Fruit fly (Drosophila melanogaster) whole organism, prepupa: Measurements from ENCODE around the gene Pvf2.

ENCODE experiments used
- Blimp-1 ChIP-seq: fragments of 200-800 bp; sonication (Bioruptor generic); optimal IDR thresholded peaks from 3 replicates; lab custom pipeline; 2017; ENCODE audit warnings: missing biosample characterization, missing genetic modification characterization, mild to moderate bottlenecking, moderate library complexity, missing genetic modification reagents
- CG11294 ChIP-seq: fragments of 200-800 bp; sonication (Bioruptor generic); IDR thresholded peaks from 2 replicates; pipeline ENCODE4 v1.3.6; 2022; ENCODE audit warnings: missing biosample characterization, missing genetic modification characterization
- CG16779 ChIP-seq: fragments of 200-800 bp; sonication (Bioruptor generic); optimal IDR thresholded peaks from 3 replicates; lab custom pipeline; 2017; ENCODE audit warnings: missing biosample characterization, mild to moderate bottlenecking, missing genetic modification characterization
- CG6163 ChIP-seq: fragments of 200-800 bp; sonication (Bioruptor generic); IDR thresholded peaks from 3 replicates; pipeline ENCODE4 v1.3.6; 2022; ENCODE audit warnings: missing biosample characterization, missing genetic modification characterization
- CG6792 ChIP-seq: fragments of 200-800 bp; sonication (Bioruptor generic); optimal IDR thresholded peaks from 3 replicates; lab custom pipeline; 2016; ENCODE audit warnings: missing biosample characterization, missing genetic modification characterization
- Eip93F ChIP-seq: fragments of 200-800 bp; sonication (Bioruptor generic); optimal IDR thresholded peaks from 2 replicates; lab custom pipeline; 2016; ENCODE audit warnings: missing biosample characterization, mild to moderate bottlenecking, missing genetic modification characterization
- Ets96B ChIP-seq: fragments of 200-800 bp; optimal IDR thresholded peaks from 2 replicates; lab custom pipeline; 2019; ENCODE audit warnings: missing biosample characterization, mild to moderate bottlenecking, missing genetic modification characterization, moderate library complexity
- acj6 ChIP-seq: fragments of 200-800 bp; sonication (Bioruptor generic); optimal IDR thresholded peaks from 3 replicates; lab custom pipeline; 2016; ENCODE audit warnings: missing biosample characterization, missing genetic modification characterization
- svp ChIP-seq: fragments of 200-800 bp; sonication (Bioruptor generic); peaks from one replicate; lab custom pipeline; 2016; ENCODE audit warnings: missing biosample characterization, missing genetic modification characterization

DNA sequence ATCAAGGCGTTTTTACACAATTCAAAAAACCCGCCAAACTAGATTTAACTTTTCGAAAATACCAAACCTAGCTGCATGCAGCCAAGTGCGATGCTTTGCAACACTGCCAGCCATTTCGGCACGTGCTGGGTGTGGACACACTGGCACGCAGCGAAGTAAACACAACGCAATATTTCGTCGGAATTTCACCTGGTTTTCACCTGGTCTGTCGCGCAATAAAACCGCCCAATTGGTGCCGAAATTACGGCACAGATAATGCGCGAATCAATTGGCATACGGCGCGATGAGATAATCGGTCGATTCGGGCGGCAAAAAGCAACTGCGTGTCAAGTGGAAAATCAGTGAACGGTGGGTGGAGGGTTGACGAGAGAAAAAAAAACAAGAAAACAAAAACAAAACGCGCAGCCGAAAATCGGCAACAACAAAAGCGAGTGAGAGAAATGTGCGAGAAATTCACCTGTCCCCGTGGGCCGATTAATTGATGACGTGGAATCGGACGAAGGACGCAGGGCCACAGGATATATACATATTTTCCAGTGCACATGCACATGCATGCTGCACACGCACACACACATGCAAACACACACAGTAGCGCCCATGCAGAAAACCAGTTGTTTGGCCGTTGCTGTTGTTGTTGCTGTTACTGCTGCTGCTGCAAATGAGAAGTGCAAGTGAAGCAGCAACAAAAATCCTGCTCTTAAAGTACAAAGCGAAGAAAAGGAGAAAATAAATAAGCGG lies 28.1 kb downstream of the Pvf2 start, which contains the start of gene Mnn1:
- TF ChIP-seq Blimp-1 (GFP tag; lab: Kevin White, UChicago) (peak; percentile 77), Ets96B (tag; lab: Kevin White, UChicago) (no peak), CG16779 (tag; lab: Kevin White, UChicago) (no peak), CG6792 (no peak), CG6163 (GFP tag; lab: Robert Waterston, UW) (no peak; the same call in 2 of the 3 replicates), Eip93F (GFP tag; lab: Kevin White, UChicago) (peak; percentile 63), CG11294 (no peak), acj6 (GFP tag; lab: Kevin White, UChicago) (no peak), svp (no peak)
